Worm (Caenorhabditis elegans) whole organism, L1 larva: ENCODE data around the gene Y82E9BR.9.

Experiments
- grh-1 ChIP-seq: fragments of 200-800 bp; sonication (Bioruptor generic); IDR thresholded peaks from 2 replicates; pipeline ENCODE4 v1.3.6; 2022; ENCODE audit warnings: missing genetic modification reagents, missing genetic modification characterization, missing compliant biosample characterization
- lin-35 ChIP-seq, 2 experiments: fragments of 150-350 bp; optimal IDR thresholded peaks; 2 replicates each; lab custom pipeline; 2014; ENCODE audit warnings: missing biosample characterization in 2 of 2, missing genetic modification characterization in 2 of 2, missing genetic modification reagents in 2 of 2
- lin-39 ChIP-seq: fragments of 150-350 bp; optimal IDR thresholded peaks from 2 replicates; lab custom pipeline; 2014; ENCODE audit warnings: missing biosample characterization, missing genetic modification reagents, missing genetic modification characterization
- mab-9 ChIP-seq: fragments of 200-800 bp; sonication (Bioruptor generic); IDR thresholded peaks from 2 replicates; pipeline ENCODE4 v1.3.6; 2022; ENCODE audit warnings: missing genetic modification reagents, missing genetic modification characterization, missing compliant biosample characterization
- nhr-90 ChIP-seq: sonication (generic microtip); optimal IDR thresholded peaks from 2 replicates; lab custom pipeline; 2016; ENCODE audit warnings: mild to moderate bottlenecking, missing genetic modification characterization, missing compliant biosample characterization; ENCODE audit not compliant: poor library complexity
- skn-1 ChIP-seq: fragments of 150-350 bp; optimal IDR thresholded peaks from 2 replicates; lab custom pipeline; 2014; ENCODE audit warnings: missing biosample characterization, missing genetic modification characterization
- snpc-4 ChIP-seq: fragments of 150-350 bp; optimal IDR thresholded peaks from 2 replicates; lab custom pipeline; 2014; ENCODE audit warnings: missing biosample characterization, missing genetic modification characterization
- unc-130 ChIP-seq: fragments of 150-350 bp; optimal IDR thresholded peaks from 2 replicates; lab custom pipeline; 2017; ENCODE audit warnings: missing biosample characterization, missing genetic modification characterization, inconsistent platforms
- unc-62 ChIP-seq: fragments of 150-350 bp; optimal IDR thresholded peaks from 2 replicates; lab custom pipeline; 2014; ENCODE audit warnings: missing biosample characterization, missing genetic modification reagents, missing genetic modification characterization
- ztf-11 ChIP-seq, 2 experiments: sonication (generic microtip); optimal IDR thresholded peaks; 2 replicates each; lab custom pipeline; 2016 to 2017; ENCODE audit warnings: missing genetic modification characterization in 2 of 2, missing biosample characterization in 1 of 2, missing compliant biosample characterization in 1 of 2

- TF ChIP-seq skn-1 (tag; lab: Kevin White, UChicago), result no peak
- TF ChIP-seq ztf-11 (tag; optimal IDR thresholded peaks at IDR 0.05; lab: Kevin White, UChicago), result no peak
- TF ChIP-seq grh-1 (GFP tag; lab: Robert Waterston, UW), result no peak
- TF ChIP-seq nhr-90, result no peak
- no peak for TF ChIP-seq snpc-4 (tag; lab: Kevin White, UChicago)
- no peak for TF ChIP-seq lin-35 (GFP tag; optimal IDR thresholded peaks at IDR 0.05; lab: Kevin White, UChicago)
- no peak for TF ChIP-seq unc-62 (GFP tag; lab: Kevin White, UChicago)
- TF ChIP-seq lin-39, result no peak
- TF ChIP-seq mab-9 (GFP tag; lab: Robert Waterston, UW), result no peak
- no peak for TF ChIP-seq unc-130
These were observed 35.8 kb upstream of the Y82E9BR.9 start for ce11 chrIII:1395355-1395754.
